Worm (Caenorhabditis elegans): Measurements from ENCODE around the gene Y71H2AM.6.

Gene Y71H2AM.6

ce11 chrIII:2814919-2815554 is 34.2 kb downstream of the Y71H2AM.6 start, which contains the start of gene tufm-1:
Gene tufm-1, minus strand, starts transcription at chrIII:2814969.
- TF ChIP-seq duxl-1 (tag; optimal IDR thresholded peaks at IDR 0.05; ENCODE audit: poor library complexity): no peak
- TF ChIP-seq zag-1 (tag; optimal IDR thresholded peaks at IDR 0.05): no peak
- TF ChIP-seq madf-5 (GFP tag; IDR thresholded peaks at IDR 0.05): no peak
- TF ChIP-seq nhr-11 (tag; optimal IDR thresholded peaks at IDR 0.05): no peak
- no peak for TF ChIP-seq ama-1 (optimal IDR thresholded peaks at IDR 0.05)
- no peak for TF ChIP-seq T26A8.4 (GFP tag; IDR thresholded peaks at IDR 0.05)
- TF ChIP-seq lin-38 (GFP tag; IDR thresholded peaks at IDR 0.05): peak; percentile 75
- TF ChIP-seq aly-2 (tag; optimal IDR thresholded peaks at IDR 0.05): no peak
- TF ChIP-seq dmd-9 (GFP tag; IDR thresholded peaks at IDR 0.05): no peak
- no peak for TF ChIP-seq jun-1 (tag; optimal IDR thresholded peaks at IDR 0.05)
- TF ChIP-seq lin-15B (tag; optimal IDR thresholded peaks at IDR 0.05): no peak
- no peak for TF ChIP-seq R02D3.7 (tag; optimal IDR thresholded peaks at IDR 0.05)
- no peak for TF ChIP-seq tra-1 (GFP tag; IDR thresholded peaks at IDR 0.05)
- no peak for TF ChIP-seq D1046.2 (GFP tag; IDR thresholded peaks at IDR 0.05)
- TF ChIP-seq F10B5.3 (tag; optimal IDR thresholded peaks at IDR 0.05): no peak
- TF ChIP-seq ces-1 (GFP tag; optimal IDR thresholded peaks at IDR 0.05): no peak
- no peak for TF ChIP-seq nhr-102 (tag; optimal IDR thresholded peaks at IDR 0.05)
- no peak for TF ChIP-seq egl-27 (tag; optimal IDR thresholded peaks at IDR 0.05)
- TF ChIP-seq spr-3 (GFP tag; optimal IDR thresholded peaks at IDR 0.05): no peak
- no peak for TF ChIP-seq T20F7.1 (GFP tag; optimal IDR thresholded peaks at IDR 0.05)
- no peak for TF ChIP-seq ZK546.5 (tag; optimal IDR thresholded peaks at IDR 0.05)
- TF ChIP-seq vab-7 (GFP tag; IDR thresholded peaks at IDR 0.05): no peak
- no peak for TF ChIP-seq sdz-12 (GFP tag; optimal IDR thresholded peaks at IDR 0.05)
- no peak for TF ChIP-seq skn-1 (tag; optimal IDR thresholded peaks at IDR 0.05)
- no peak for TF ChIP-seq nhr-42 (GFP tag; IDR thresholded peaks at IDR 0.05)
- no peak for TF ChIP-seq ctbp-1 (GFP tag; IDR thresholded peaks at IDR 0.05)
- TF ChIP-seq nhr-10 (tag; optimal IDR thresholded peaks at IDR 0.05): no peak
- no peak for TF ChIP-seq zfp-2 (tag; optimal IDR thresholded peaks at IDR 0.05)
- TF ChIP-seq php-3 (GFP tag; IDR thresholded peaks at IDR 0.05): no peak
- no peak for TF ChIP-seq zfp-3 (GFP tag; conservative IDR thresholded peaks at IDR 0.05)
- peak; percentile 8 for TF ChIP-seq mep-1 (tag; optimal IDR thresholded peaks at IDR 0.05)
- TF ChIP-seq tag-97 (GFP tag; IDR thresholded peaks at IDR 0.05): no peak
- no peak for TF ChIP-seq saeg-2 (GFP tag; IDR thresholded peaks at IDR 0.05)
- no peak for TF ChIP-seq nhr-6 (tag; optimal IDR thresholded peaks at IDR 0.05)
- no peak for TF ChIP-seq dmd-8 (GFP tag; IDR thresholded peaks at IDR 0.05)
- TF ChIP-seq hlh-11 (tag; optimal IDR thresholded peaks at IDR 0.05): peak; percentile 21
- TF ChIP-seq nhr-77 (tag; optimal IDR thresholded peaks at IDR 0.05): no peak
- no peak for TF ChIP-seq Y105C5A.15 (GFP tag; IDR thresholded peaks at IDR 0.05)
- TF ChIP-seq set-16 (GFP tag; IDR thresholded peaks at IDR 0.05): no peak
- no peak for TF ChIP-seq hif-1 (tag; optimal IDR thresholded peaks at IDR 0.05)
- TF ChIP-seq mxl-3 (GFP tag; optimal IDR thresholded peaks at IDR 0.05): no peak
- peak in 1 of 2 experiments; percentile 97 for TF ChIP-seq lsy-2 (tag; optimal IDR thresholded peaks at IDR 0.05)
- no peak for TF ChIP-seq F49E8.2 (tag; optimal IDR thresholded peaks at IDR 0.05; ENCODE audit: borderline replicate concordance)
- TF ChIP-seq daf-19 (GFP tag; conservative IDR thresholded peaks at IDR 0.05): no peak
- TF ChIP-seq nhr-28 (tag; optimal IDR thresholded peaks at IDR 0.05): no peak
- TF ChIP-seq egl-43 (GFP tag; IDR thresholded peaks at IDR 0.05): no peak
- no peak for TF ChIP-seq daf-16 (GFP tag; optimal IDR thresholded peaks at IDR 0.05)
- peak; percentile 55 for TF ChIP-seq daf-16 (tag; optimal IDR thresholded peaks at IDR 0.05)
- no peak for TF ChIP-seq Y75B8A.6 (GFP tag; IDR thresholded peaks at IDR 0.05)
- TF ChIP-seq aha-1 (tag): no peak
- no peak for TF ChIP-seq F37D6.2 (tag; optimal IDR thresholded peaks at IDR 0.05)
- TF ChIP-seq nhr-76 (tag; optimal IDR thresholded peaks at IDR 0.05): no peak
- peak; percentile 54 for TF ChIP-seq dpl-1 (GFP tag; optimal IDR thresholded peaks at IDR 0.05)

Data from whole organism, L4 larva.